Fruit fly (Drosophila melanogaster) whole organism, embryonic: ENCODE measurements around the gene SkpD.

Source experiments
- Atf3 ChIP-seq: fragments of 200-800 bp; sonication (Bioruptor generic); optimal IDR thresholded peaks from 3 replicates; lab custom pipeline; 2016; ENCODE audit warnings: missing biosample characterization, missing genetic modification characterization
- CG1024 ChIP-seq: fragments of 200-800 bp; sonication (Bioruptor generic); IDR thresholded peaks from 2 replicates; pipeline ENCODE4 v1.3.6; 2022; ENCODE audit warnings: missing biosample characterization, missing genetic modification characterization
- CG11504 ChIP-seq: fragments of 200-800 bp; sonication (Bioruptor generic); optimal IDR thresholded peaks from 3 replicates; lab custom pipeline; 2019; ENCODE audit warnings: missing biosample characterization, mild to moderate bottlenecking, missing genetic modification characterization, moderate library complexity
- CG11696 ChIP-seq: fragments of 200-800 bp; sonication (Bioruptor generic); IDR thresholded peaks from 2 replicates; pipeline ENCODE4 v1.3.6; 2022; ENCODE audit warnings: missing biosample characterization, missing genetic modification characterization
- CG13894 ChIP-seq: fragments of 200-800 bp; sonication (Bioruptor generic); optimal IDR thresholded peaks from 3 replicates; lab custom pipeline; 2018; ENCODE audit warnings: missing biosample characterization, mild to moderate bottlenecking, missing genetic modification characterization, moderate library complexity
- CG14710 ChIP-seq: fragments of 200-800 bp; sonication (Bioruptor generic); optimal IDR thresholded peaks from 3 replicates; lab custom pipeline; 2019; ENCODE audit warnings: missing biosample characterization, mild to moderate bottlenecking, missing genetic modification characterization, moderate library complexity
- CG15269 ChIP-seq: fragments of 200-800 bp; sonication (Bioruptor generic); optimal IDR thresholded peaks from 2 replicates; lab custom pipeline; 2018; ENCODE audit warnings: missing biosample characterization, mild to moderate bottlenecking, missing genetic modification characterization, moderate library complexity
- CG1529 ChIP-seq: fragments of 200-800 bp; sonication (Bioruptor generic); optimal IDR thresholded peaks from 3 replicates; lab custom pipeline; 2018; ENCODE audit warnings: missing biosample characterization, missing genetic modification characterization
- CG16815 ChIP-seq: fragments of 200-800 bp; sonication (Bioruptor generic); optimal IDR thresholded peaks from 3 replicates; lab custom pipeline; 2017; ENCODE audit warnings: missing biosample characterization, mild to moderate bottlenecking, missing genetic modification characterization
- CG18619 ChIP-seq: fragments of 200-800 bp; sonication (Bioruptor generic); optimal IDR thresholded peaks from 3 replicates; lab custom pipeline; 2017; ENCODE audit warnings: missing biosample characterization, mild to moderate bottlenecking, missing genetic modification characterization
- CG2120 ChIP-seq: fragments of 200-800 bp; sonication (Bioruptor generic); optimal IDR thresholded peaks from 3 replicates; lab custom pipeline; 2016; ENCODE audit warnings: missing biosample characterization, missing genetic modification characterization
- CG30403 ChIP-seq: fragments of 200-800 bp; sonication (Bioruptor generic); optimal IDR thresholded peaks from 3 replicates; lab custom pipeline; 2016; ENCODE audit warnings: missing biosample characterization, missing genetic modification characterization
- CG31441 ChIP-seq: fragments of 200-800 bp; sonication (Bioruptor generic); IDR thresholded peaks from 2 replicates; pipeline ENCODE4 v1.3.6; 2022; ENCODE audit warnings: missing biosample characterization, missing genetic modification characterization
- CG32767 ChIP-seq: fragments of 200-800 bp; sonication (Bioruptor generic); IDR thresholded peaks from 2 replicates; pipeline ENCODE4 v1.3.6; 2022; ENCODE audit warnings: missing biosample characterization, missing genetic modification characterization
- CG4707 ChIP-seq: fragments of 200-800 bp; sonication (Bioruptor generic); optimal IDR thresholded peaks from 2 replicates; lab custom pipeline; 2018; ENCODE audit warnings: missing biosample characterization, mild to moderate bottlenecking, missing genetic modification characterization, moderate library complexity
- CG4820 ChIP-seq: fragments of 200-800 bp; sonication (Bioruptor generic); optimal IDR thresholded peaks from 3 replicates; lab custom pipeline; 2016; ENCODE audit warnings: missing biosample characterization, missing genetic modification characterization
- CG6854 ChIP-seq: fragments of 200-800 bp; sonication (Bioruptor generic); optimal IDR thresholded peaks from 3 replicates; lab custom pipeline; 2017; ENCODE audit warnings: missing biosample characterization, mild to moderate bottlenecking, missing genetic modification characterization
- CG7271 ChIP-seq: fragments of 200-800 bp; sonication (Bioruptor generic); optimal IDR thresholded peaks from 2 replicates; lab custom pipeline; 2018; ENCODE audit warnings: missing biosample characterization, mild to moderate bottlenecking, missing genetic modification characterization, moderate library complexity
- CG7357 ChIP-seq: fragments of 200-800 bp; sonication (Bioruptor generic); IDR thresholded peaks from 3 replicates; pipeline ENCODE4 v1.3.6; 2022; ENCODE audit warnings: missing biosample characterization, missing genetic modification characterization
- Chrac-16 ChIP-seq: fragments of 200-800 bp; sonication (Bioruptor generic); optimal IDR thresholded peaks from 3 replicates; lab custom pipeline; 2016; ENCODE audit warnings: missing biosample characterization, missing genetic modification characterization
- Deaf1 ChIP-seq: fragments of 200-800 bp; optimal IDR thresholded peaks from 3 replicates; lab custom pipeline; 2019; ENCODE audit warnings: missing biosample characterization, mild to moderate bottlenecking, missing genetic modification characterization, moderate library complexity
- E2f1 ChIP-seq: fragments of 200-800 bp; sonication (Bioruptor generic); IDR thresholded peaks from 2 replicates; pipeline ENCODE4 v1.3.6; 2022; ENCODE audit warnings: missing biosample characterization, missing genetic modification characterization
- H2.0 ChIP-seq: fragments of 200-800 bp; sonication (Bioruptor generic); IDR thresholded peaks from 2 replicates; pipeline ENCODE4 v1.3.6; 2022; ENCODE audit warnings: missing biosample characterization, missing genetic modification characterization
- HLHmδ ChIP-seq: fragments of 200-800 bp; sonication (Bioruptor generic); optimal IDR thresholded peaks from 2 replicates; lab custom pipeline; 2018; ENCODE audit warnings: missing biosample characterization, mild to moderate bottlenecking, missing genetic modification characterization, moderate library complexity
- HmgZ ChIP-seq: fragments of 200-800 bp; sonication (Bioruptor generic); optimal IDR thresholded peaks from 2 replicates; lab custom pipeline; 2018; ENCODE audit warnings: missing biosample characterization, mild to moderate bottlenecking, missing genetic modification characterization
- Mrtf ChIP-seq: fragments of 200-800 bp; sonication (Bioruptor generic); IDR thresholded peaks from 3 replicates; pipeline ENCODE4 v1.3.6; 2022; ENCODE audit warnings: missing biosample characterization, missing genetic modification characterization
- Neu2 ChIP-seq: fragments of 200-800 bp; sonication (Bioruptor generic); optimal IDR thresholded peaks from 3 replicates; lab custom pipeline; 2016; ENCODE audit warnings: missing biosample characterization, missing genetic modification characterization, borderline replicate concordance
- NfI ChIP-seq: fragments of 200-800 bp; sonication (Bioruptor generic); optimal IDR thresholded peaks from 3 replicates; lab custom pipeline; 2018; ENCODE audit warnings: missing biosample characterization, mild to moderate bottlenecking, missing genetic modification characterization, moderate library complexity
- Opbp ChIP-seq: fragments of 200-800 bp; sonication (Bioruptor generic); IDR thresholded peaks from 3 replicates; pipeline ENCODE4 v1.3.6; 2022; ENCODE audit warnings: missing biosample characterization, missing genetic modification characterization; ENCODE audit not compliant: partially characterized antibody
- Optix ChIP-seq: fragments of 200-800 bp; sonication (Bioruptor generic); IDR thresholded peaks from 3 replicates; pipeline ENCODE4 v1.3.6; 2022; ENCODE audit warnings: missing biosample characterization, missing genetic modification characterization
- Side ChIP-seq: fragments of 200-800 bp; sonication (Bioruptor generic); optimal IDR thresholded peaks from 2 replicates; lab custom pipeline; 2016; ENCODE audit warnings: missing biosample characterization, missing genetic modification characterization
- Six4 ChIP-seq: fragments of 200-800 bp; sonication (Bioruptor generic); optimal IDR thresholded peaks from 2 replicates; lab custom pipeline; 2016; ENCODE audit warnings: missing biosample characterization, missing genetic modification characterization
- Ssrp ChIP-seq: fragments of 200-800 bp; sonication (Bioruptor generic); optimal IDR thresholded peaks from 2 replicates; lab custom pipeline; 2018; ENCODE audit warnings: missing biosample characterization, mild to moderate bottlenecking, missing genetic modification characterization, moderate library complexity
- ara ChIP-seq: fragments of 200-800 bp; sonication (Bioruptor generic); IDR thresholded peaks from 2 replicates; pipeline ENCODE4 v1.3.6; 2022; ENCODE audit warnings: missing biosample characterization, missing genetic modification characterization
- bsh ChIP-seq, 2 experiments: fragments of 200-800 bp; sonication (Bioruptor generic); optimal IDR thresholded peaks; 2 replicates each; lab custom pipeline; 2017 to 2018; ENCODE audit warnings: mild to moderate bottlenecking in 2 of 2, missing biosample characterization in 2 of 2, missing genetic modification characterization in 2 of 2, moderate library complexity in 1 of 2
- chm ChIP-seq: fragments of 200-800 bp; sonication (Bioruptor generic); IDR thresholded peaks from 2 replicates; pipeline ENCODE4 v1.3.6; 2022; ENCODE audit warnings: missing biosample characterization, missing genetic modification characterization
- chn ChIP-seq: fragments of 200-800 bp; sonication (Bioruptor generic); optimal IDR thresholded peaks from 2 replicates; lab custom pipeline; 2016; ENCODE audit warnings: missing biosample characterization, missing genetic modification characterization
- ci ChIP-seq: fragments of 200-800 bp; sonication (Bioruptor generic); IDR thresholded peaks from 3 replicates; pipeline ENCODE4 v1.3.6; 2022; ENCODE audit warnings: missing biosample characterization, missing genetic modification characterization
- croc ChIP-seq: fragments of 200-800 bp; sonication (Bioruptor generic); conservative IDR thresholded peaks from 3 replicates; pipeline ENCODE4 v1.3.6; 2022; ENCODE audit warnings: missing biosample characterization, missing genetic modification characterization
- dmrt11E ChIP-seq: fragments of 200-800 bp; sonication (Bioruptor generic); optimal IDR thresholded peaks from 3 replicates; lab custom pipeline; 2018; ENCODE audit warnings: missing biosample characterization, mild to moderate bottlenecking, missing genetic modification characterization, moderate library complexity
- dpn ChIP-seq, 2 experiments: fragments of 200-800 bp; sonication (Bioruptor generic); optimal IDR thresholded peaks; 3 replicates each; lab custom pipeline; 2016; ENCODE audit warnings: missing biosample characterization in 2 of 2, missing genetic modification characterization in 2 of 2
- ewg ChIP-seq: fragments of 200-800 bp; sonication (Bioruptor generic); optimal IDR thresholded peaks from 3 replicates; lab custom pipeline; 2017; ENCODE audit warnings: mild to moderate bottlenecking, missing biosample characterization, missing genetic modification reagents, missing genetic modification characterization
- fd96Cb ChIP-seq: fragments of 200-800 bp; sonication (Bioruptor generic); optimal IDR thresholded peaks from 2 replicates; lab custom pipeline; 2018; ENCODE audit warnings: missing biosample characterization, mild to moderate bottlenecking, missing genetic modification characterization, moderate library complexity
- fru ChIP-seq: fragments of >200 bp; optimal IDR thresholded peaks from 2 replicates; lab custom pipeline; 2017
- gsb-n ChIP-seq: fragments of 200-800 bp; sonication (Bioruptor generic); optimal IDR thresholded peaks from 3 replicates; lab custom pipeline; 2018; ENCODE audit warnings: missing biosample characterization, mild to moderate bottlenecking, missing genetic modification characterization
- luna ChIP-seq: fragments of 200-800 bp; sonication (Bioruptor generic); optimal IDR thresholded peaks from 2 replicates; lab custom pipeline; 2016; ENCODE audit warnings: missing biosample characterization, missing genetic modification characterization
- mam ChIP-seq: fragments of 200-800 bp; sonication (Bioruptor generic); optimal IDR thresholded peaks from 3 replicates; lab custom pipeline; 2016; ENCODE audit warnings: missing biosample characterization, missing genetic modification characterization
- sc ChIP-seq, 3 experiments: fragments of >200 bp in 2 of 3; fragments of 200-800 bp in 1 of 3; sonication (Bioruptor generic) in 1 of 3; optimal IDR thresholded peaks; 2 replicates in 2 of 3; 3 replicates in 1 of 3; lab custom pipeline; 2017; ENCODE audit warnings: mild to moderate bottlenecking in 1 of 3, missing biosample characterization in 1 of 3, missing genetic modification characterization in 1 of 3, missing genetic modification reagents in 1 of 3
- sens ChIP-seq: fragments of 200-800 bp; sonication (Bioruptor generic); peaks from one replicate; lab custom pipeline; 2016; ENCODE audit warnings: missing biosample characterization, missing genetic modification characterization
- trem ChIP-seq: fragments of 200-800 bp; optimal IDR thresholded peaks from 3 replicates; lab custom pipeline; 2019; ENCODE audit warnings: missing biosample characterization, mild to moderate bottlenecking, missing genetic modification characterization, moderate library complexity
- zen ChIP-seq: fragments of 200-800 bp; sonication (Bioruptor generic); optimal IDR thresholded peaks from 3 replicates; lab custom pipeline; 2018; ENCODE audit warnings: missing biosample characterization, mild to moderate bottlenecking, missing genetic modification characterization, moderate library complexity

Gene SkpD

dm6 chrX:19784875-19785274 lies 27.7 kb upstream of the SkpD start:
- no peak for TF ChIP-seq E2f1 (GFP tag; lab: Robert Waterston, UW)
- peak; percentile 29 for TF ChIP-seq fd96Cb (tag; lab: Kevin White, UChicago)
- TF ChIP-seq Atf3 (GFP tag; lab: Kevin White, UChicago) = no peak
- TF ChIP-seq chn (GFP tag; lab: Kevin White, UChicago) = peak; percentile 2
- peak; percentile 14 for TF ChIP-seq gsb-n
- TF ChIP-seq dmrt11E = peak; percentile 49
- TF ChIP-seq CG14710 (tag; lab: Kevin White, UChicago) = peak; percentile 31
- TF ChIP-seq CG16815 (GFP tag; lab: Kevin White, UChicago) = peak; percentile 28
- peak; percentile 55; the same call in 2 of the 3 replicates for TF ChIP-seq ci (GFP tag; lab: Robert Waterston, UW)
- peak; percentile 23 for TF ChIP-seq Chrac-16 (GFP tag; lab: Kevin White, UChicago)
- TF ChIP-seq CG6854 = no peak
- no peak for TF ChIP-seq CG11696
- peak in 1 of 2 experiments; percentile 46 for TF ChIP-seq bsh (GFP tag; optimal IDR thresholded peaks at IDR 0.05; lab: Kevin White, UChicago)
- no peak for TF ChIP-seq HLHmδ (GFP tag; lab: Kevin White, UChicago)
- TF ChIP-seq CG1529 (GFP tag; lab: Kevin White, UChicago) = no peak
- TF ChIP-seq Opbp (GFP tag; lab: Robert Waterston, UW) = no peak
- TF ChIP-seq sens (GFP tag; lab: Kevin White, UChicago) = peak; percentile 93
- TF ChIP-seq CG4707 (GFP tag; lab: Kevin White, UChicago) = no peak
- peak; percentile 56 for TF ChIP-seq CG11504
- peak; percentile 48 for TF ChIP-seq CG31441 (GFP tag; lab: Robert Waterston, UW)
- TF ChIP-seq CG7357 (GFP tag; lab: Robert Waterston, UW) = 0 out of 3 replicates have a peak, but pooled peaks have one; percentile 21
- peak; percentile 15 for TF ChIP-seq Six4 (GFP tag; lab: Kevin White, UChicago)
- TF ChIP-seq zen (tag; lab: Kevin White, UChicago) = peak; percentile 23
- no peak for TF ChIP-seq chm (GFP tag; lab: Robert Waterston, UW)
- peak; percentile 27 for TF ChIP-seq ewg (GFP tag; lab: Kevin White, UChicago)
- TF ChIP-seq CG4820 (GFP tag; lab: Kevin White, UChicago) = peak; percentile 1
- no peak for TF ChIP-seq Mrtf (GFP tag; lab: Robert Waterston, UW)
- no peak for TF ChIP-seq CG32767
- TF ChIP-seq fru (lab: Kevin White, UChicago) = no peak
- peak; percentile 20; the same call in 1 of the 3 replicates for TF ChIP-seq croc (GFP tag; lab: Robert Waterston, UW)
- peak; percentile 15 for TF ChIP-seq trem (tag; lab: Kevin White, UChicago)
- peak; percentile 36; the same call in 1 of the 2 replicates for TF ChIP-seq ara (GFP tag; lab: Robert Waterston, UW)
- TF ChIP-seq luna = no peak
- peak; percentile 14 for TF ChIP-seq CG2120 (GFP tag; lab: Kevin White, UChicago)
- TF ChIP-seq CG30403 (GFP tag; lab: Kevin White, UChicago) = peak; percentile 31
- TF ChIP-seq Ssrp (tag; lab: Kevin White, UChicago) = peak; percentile 22
- TF ChIP-seq CG13894 (tag; lab: Kevin White, UChicago) = no peak
- peak; percentile 29; the same call in 1 of the 2 replicates for TF ChIP-seq H2.0 (GFP tag; lab: Robert Waterston, UW)
- no peak for TF ChIP-seq Optix (GFP tag; lab: Robert Waterston, UW)
- peak; percentile 39; the same call in 1 of the 2 replicates for TF ChIP-seq CG1024 (GFP tag; lab: Robert Waterston, UW)
- no peak for TF ChIP-seq CG18619 (GFP tag; lab: Kevin White, UChicago)
- TF ChIP-seq Neu2 = no peak
- no peak for TF ChIP-seq Deaf1
- peak; percentile 2 for TF ChIP-seq CG15269 (tag; lab: Kevin White, UChicago)
- TF ChIP-seq CG7271 = no peak
- peak; percentile 1 for TF ChIP-seq Side (GFP tag; lab: Kevin White, UChicago)
- TF ChIP-seq dpn (GFP tag; optimal IDR thresholded peaks at IDR 0.05; lab: Kevin White, UChicago) = peak in 1 of 2 experiments; percentile 26
- TF ChIP-seq HmgZ = no peak
- TF ChIP-seq mam (GFP tag; lab: Kevin White, UChicago) = peak; percentile 29
- TF ChIP-seq NfI (GFP tag; lab: Kevin White, UChicago) = no peak
- no peak for TF ChIP-seq sc (optimal IDR thresholded peaks at IDR 0.05; lab: Kevin White, UChicago)
- TF ChIP-seq sc (GFP tag; optimal IDR thresholded peaks at IDR 0.05; lab: Kevin White, UChicago) = peak; percentile 11
